Fruit fly (Drosophila melanogaster) whole organism, embryonic: ENCODE measurements around the gene CG31952.

ENCODE experiments used
- Asciz ChIP-seq: fragments of 200-800 bp; sonication (Bioruptor generic); optimal IDR thresholded peaks from 2 replicates; lab custom pipeline; 2017; ENCODE audit warnings: missing biosample characterization, mild to moderate bottlenecking, missing genetic modification characterization, missing genetic modification reagents
- Atf6 ChIP-seq: fragments of 200-800 bp; sonication (Bioruptor generic); IDR thresholded peaks from 2 replicates; pipeline ENCODE4 v1.3.6; 2022; ENCODE audit warnings: missing biosample characterization, missing genetic modification characterization
- Blimp-1 ChIP-seq: fragments of 200-800 bp; sonication (Bioruptor generic); optimal IDR thresholded peaks from 3 replicates; lab custom pipeline; 2018; ENCODE audit warnings: missing biosample characterization, missing genetic modification characterization, mild to moderate bottlenecking, moderate library complexity, missing genetic modification reagents
- CG10267 ChIP-seq: fragments of 200-800 bp; sonication (Bioruptor generic); optimal IDR thresholded peaks from 2 replicates; lab custom pipeline; 2018; ENCODE audit warnings: missing biosample characterization, mild to moderate bottlenecking, missing genetic modification characterization, moderate library complexity
- CG10321 ChIP-seq: fragments of 200-800 bp; sonication (Bioruptor generic); IDR thresholded peaks from 2 replicates; pipeline ENCODE4 v1.3.6; 2022; ENCODE audit warnings: missing biosample characterization, missing genetic modification characterization
- CG10431 ChIP-seq: fragments of 200-800 bp; sonication (Bioruptor generic); optimal IDR thresholded peaks from 3 replicates; lab custom pipeline; 2018; ENCODE audit warnings: missing biosample characterization, mild to moderate bottlenecking, missing genetic modification characterization
- CG10654 ChIP-seq: fragments of 200-800 bp; sonication (Bioruptor generic); optimal IDR thresholded peaks from 2 replicates; lab custom pipeline; 2016; ENCODE audit warnings: missing biosample characterization, missing genetic modification characterization
- CG12236 ChIP-seq: fragments of 200-800 bp; sonication (Bioruptor generic); optimal IDR thresholded peaks from 2 replicates; lab custom pipeline; 2016; ENCODE audit warnings: missing biosample characterization, missing genetic modification characterization
- CG14050 ChIP-seq: fragments of 200-800 bp; sonication (Bioruptor generic); IDR thresholded peaks from 3 replicates; pipeline ENCODE4 v1.3.6; 2022; ENCODE audit warnings: missing biosample characterization, missing genetic modification characterization
- CG15073 ChIP-seq: fragments of 200-800 bp; sonication (Bioruptor generic); optimal IDR thresholded peaks from 2 replicates; lab custom pipeline; 2016; ENCODE audit warnings: missing biosample characterization, missing genetic modification characterization
- CG1602 ChIP-seq: fragments of 200-800 bp; sonication (Bioruptor generic); optimal IDR thresholded peaks from 3 replicates; lab custom pipeline; 2016; ENCODE audit warnings: missing biosample characterization, missing genetic modification characterization
- CG17186 ChIP-seq: fragments of 200-800 bp; sonication (Bioruptor generic); optimal IDR thresholded peaks from 3 replicates; lab custom pipeline; 2017; ENCODE audit warnings: missing biosample characterization, missing genetic modification reagents, missing genetic modification characterization
- CG17802 ChIP-seq: fragments of 200-800 bp; sonication (Bioruptor generic); optimal IDR thresholded peaks from 2 replicates; lab custom pipeline; 2018; ENCODE audit warnings: missing biosample characterization, mild to moderate bottlenecking, missing genetic modification characterization, moderate library complexity
- CG2116 ChIP-seq: fragments of 200-800 bp; sonication (Bioruptor generic); optimal IDR thresholded peaks from 3 replicates; lab custom pipeline; 2018; ENCODE audit warnings: missing biosample characterization, mild to moderate bottlenecking, missing genetic modification characterization
- CG2129 ChIP-seq: fragments of 200-800 bp; sonication (Bioruptor generic); IDR thresholded peaks from 2 replicates; pipeline ENCODE4 v1.3.6; 2022; ENCODE audit warnings: missing biosample characterization, missing genetic modification characterization; ENCODE audit not compliant: partially characterized antibody
- CG2202 ChIP-seq: fragments of 200-800 bp; sonication (Bioruptor generic); optimal IDR thresholded peaks from 2 replicates; lab custom pipeline; 2018; ENCODE audit warnings: missing biosample characterization, mild to moderate bottlenecking, missing genetic modification characterization
- CG32532 ChIP-seq: fragments of 200-800 bp; sonication (Bioruptor generic); IDR thresholded peaks from 2 replicates; pipeline ENCODE4 v1.3.6; 2022; ENCODE audit warnings: missing biosample characterization, missing genetic modification characterization
- CG33557 ChIP-seq: fragments of 200-800 bp; sonication (Bioruptor generic); optimal IDR thresholded peaks from 2 replicates; lab custom pipeline; 2019; ENCODE audit warnings: missing biosample characterization, mild to moderate bottlenecking, missing genetic modification characterization, moderate library complexity
- CG3407 ChIP-seq: fragments of 200-800 bp; sonication (Bioruptor generic); optimal IDR thresholded peaks from 2 replicates; lab custom pipeline; 2018; ENCODE audit warnings: missing biosample characterization, mild to moderate bottlenecking, missing genetic modification characterization
- CG34376 ChIP-seq: fragments of 200-800 bp; sonication (Bioruptor generic); optimal IDR thresholded peaks from 2 replicates; lab custom pipeline; 2018; ENCODE audit warnings: missing biosample characterization, mild to moderate bottlenecking, missing genetic modification characterization
- CG4404 ChIP-seq: fragments of 200-800 bp; sonication (Bioruptor generic); IDR thresholded peaks from 2 replicates; pipeline ENCODE4 v1.3.6; 2022; ENCODE audit warnings: missing biosample characterization, missing genetic modification characterization
- CG4730 ChIP-seq: fragments of 200-800 bp; sonication (Bioruptor generic); IDR thresholded peaks from 2 replicates; pipeline ENCODE4 v1.3.6; 2022; ENCODE audit warnings: missing biosample characterization, missing genetic modification characterization
- CG7357 ChIP-seq: fragments of 200-800 bp; sonication (Bioruptor generic); IDR thresholded peaks from 3 replicates; pipeline ENCODE4 v1.3.6; 2022; ENCODE audit warnings: missing biosample characterization, missing genetic modification characterization
- CG8924 ChIP-seq: fragments of 200-800 bp; optimal IDR thresholded peaks from 3 replicates; lab custom pipeline; 2019; ENCODE audit warnings: missing biosample characterization, mild to moderate bottlenecking, missing genetic modification characterization, moderate library complexity
- Dfd ChIP-seq, 2 experiments: fragments of >200 bp; optimal IDR thresholded peaks; 2 replicates each; lab custom pipeline; 2017; ENCODE audit warnings: missing biosample characterization in 2 of 2, missing genetic modification characterization in 2 of 2
- Dip3 ChIP-seq: fragments of 200-800 bp; sonication (Bioruptor generic); optimal IDR thresholded peaks from 3 replicates; lab custom pipeline; 2016; ENCODE audit warnings: missing biosample characterization, missing genetic modification characterization
- Dll ChIP-seq: fragments of 200-800 bp; sonication (Bioruptor generic); IDR thresholded peaks from 4 replicates; pipeline ENCODE4 v1.3.6; 2022; ENCODE audit warnings: missing biosample characterization, missing genetic modification characterization; ENCODE audit not compliant: partially characterized antibody
- E2f1 ChIP-seq: fragments of 200-800 bp; sonication (Bioruptor generic); IDR thresholded peaks from 2 replicates; pipeline ENCODE4 v1.3.6; 2022; ENCODE audit warnings: missing biosample characterization, missing genetic modification characterization
- ERR ChIP-seq: fragments of 200-800 bp; sonication (Bioruptor generic); optimal IDR thresholded peaks from 2 replicates; lab custom pipeline; 2016; ENCODE audit warnings: missing biosample characterization, missing genetic modification characterization
- Elba2 ChIP-seq: fragments of 200-800 bp; sonication (Bioruptor generic); optimal IDR thresholded peaks from 3 replicates; lab custom pipeline; 2016; ENCODE audit warnings: missing biosample characterization, missing genetic modification characterization
- HLH3B ChIP-seq: fragments of 200-800 bp; sonication (Bioruptor generic); IDR thresholded peaks from 2 replicates; pipeline ENCODE4 v1.3.6; 2022; ENCODE audit warnings: missing biosample characterization, missing genetic modification characterization
- Max ChIP-seq: fragments of 200-800 bp; sonication (Bioruptor generic); optimal IDR thresholded peaks from 2 replicates; lab custom pipeline; 2016; ENCODE audit warnings: missing biosample characterization, mild to moderate bottlenecking, missing genetic modification characterization
- Mrtf ChIP-seq: fragments of 200-800 bp; sonication (Bioruptor generic); IDR thresholded peaks from 3 replicates; pipeline ENCODE4 v1.3.6; 2022; ENCODE audit warnings: missing biosample characterization, missing genetic modification characterization
- Oli ChIP-seq: fragments of 200-800 bp; sonication (Bioruptor generic); optimal IDR thresholded peaks from 2 replicates; lab custom pipeline; 2018; ENCODE audit warnings: missing biosample characterization, mild to moderate bottlenecking, missing genetic modification characterization, moderate library complexity
- Rx ChIP-seq: fragments of 200-800 bp; sonication (Bioruptor generic); IDR thresholded peaks from 2 replicates; pipeline ENCODE4 v1.3.6; 2022; ENCODE audit warnings: missing biosample characterization, missing genetic modification characterization
- Sry-β ChIP-seq: fragments of 200-800 bp; sonication (Bioruptor generic); optimal IDR thresholded peaks from 2 replicates; lab custom pipeline; 2018; ENCODE audit warnings: missing biosample characterization, mild to moderate bottlenecking, missing genetic modification characterization, moderate library complexity
- Taf1 ChIP-seq: fragments of 200-800 bp; sonication (Bioruptor generic); IDR thresholded peaks from 2 replicates; pipeline ENCODE4 v1.3.6; 2022; ENCODE audit warnings: missing biosample characterization, missing genetic modification characterization
- Xrp1 ChIP-seq: fragments of 200-800 bp; sonication (Bioruptor generic); IDR thresholded peaks from 2 replicates; pipeline ENCODE4 v1.3.6; 2022; ENCODE audit warnings: missing biosample characterization, missing genetic modification characterization
- bbx ChIP-seq: fragments of 200-800 bp; sonication (Bioruptor generic); IDR thresholded peaks from 2 replicates; pipeline ENCODE4 v1.3.6; 2022; ENCODE audit warnings: missing biosample characterization, missing genetic modification characterization; ENCODE audit not compliant: partially characterized antibody
- br ChIP-seq: fragments of >200 bp; optimal IDR thresholded peaks from 2 replicates; lab custom pipeline; 2017
- chn ChIP-seq: fragments of 200-800 bp; sonication (Bioruptor generic); optimal IDR thresholded peaks from 2 replicates; lab custom pipeline; 2016; ENCODE audit warnings: missing biosample characterization, missing genetic modification characterization
- dm ChIP-seq: fragments of 200-800 bp; sonication (Bioruptor generic); optimal IDR thresholded peaks from 3 replicates; lab custom pipeline; 2016; ENCODE audit warnings: missing biosample characterization, missing genetic modification characterization
- eyg ChIP-seq: fragments of 200-800 bp; sonication (Bioruptor generic); optimal IDR thresholded peaks from 3 replicates; lab custom pipeline; 2016; ENCODE audit warnings: missing biosample characterization, missing genetic modification characterization
- ftz-f1 ChIP-seq: fragments of 200-800 bp; sonication (Bioruptor generic); optimal IDR thresholded peaks from 2 replicates; lab custom pipeline; 2016; ENCODE audit warnings: missing biosample characterization, missing genetic modification characterization
- mirr ChIP-seq: fragments of 200-800 bp; sonication (Bioruptor generic); optimal IDR thresholded peaks from 3 replicates; lab custom pipeline; 2018; ENCODE audit warnings: missing biosample characterization, mild to moderate bottlenecking, missing genetic modification characterization
- onecut ChIP-seq: fragments of 200-800 bp; sonication (Bioruptor generic); IDR thresholded peaks from 2 replicates; pipeline ENCODE4 v1.3.6; 2022; ENCODE audit warnings: missing biosample characterization, missing genetic modification characterization
- pan ChIP-seq, 4 experiments: fragments of >200 bp in 3 of 4; fragments of 200-800 bp in 1 of 4; sonication (Bioruptor generic) in 1 of 4; optimal IDR thresholded peaks in 3 of 4; IDR thresholded peaks in 1 of 4; 2 replicates each; pipeline versions ENCODE4 v1.3.6 to Lab custom; 2017 to 2022; ENCODE audit warnings: missing biosample characterization in 2 of 4, missing genetic modification characterization in 2 of 4, mixed read lengths in 1 of 4
- seq ChIP-seq: fragments of 200-800 bp; sonication (Bioruptor generic); IDR thresholded peaks from 2 replicates; pipeline ENCODE4 v1.3.6; 2022; ENCODE audit warnings: missing biosample characterization, missing genetic modification characterization
- ssp ChIP-seq: fragments of 200-800 bp; sonication (Bioruptor generic); IDR thresholded peaks from 2 replicates; pipeline ENCODE4 v1.3.6; 2022; ENCODE audit warnings: missing biosample characterization, missing genetic modification characterization
- trh ChIP-seq: fragments of 200-800 bp; sonication (Bioruptor generic); optimal IDR thresholded peaks from 2 replicates; lab custom pipeline; 2016; ENCODE audit warnings: missing biosample characterization, missing genetic modification characterization
- tx ChIP-seq: fragments of 200-800 bp; sonication (Bioruptor generic); optimal IDR thresholded peaks from 2 replicates; lab custom pipeline; 2016; ENCODE audit warnings: missing biosample characterization, missing genetic modification characterization
- usp ChIP-seq: fragments of >200 bp; optimal IDR thresholded peaks from 2 replicates; lab custom pipeline; 2017; ENCODE audit warnings: missing biosample characterization, missing genetic modification characterization

CG31952 gene

DNA sequence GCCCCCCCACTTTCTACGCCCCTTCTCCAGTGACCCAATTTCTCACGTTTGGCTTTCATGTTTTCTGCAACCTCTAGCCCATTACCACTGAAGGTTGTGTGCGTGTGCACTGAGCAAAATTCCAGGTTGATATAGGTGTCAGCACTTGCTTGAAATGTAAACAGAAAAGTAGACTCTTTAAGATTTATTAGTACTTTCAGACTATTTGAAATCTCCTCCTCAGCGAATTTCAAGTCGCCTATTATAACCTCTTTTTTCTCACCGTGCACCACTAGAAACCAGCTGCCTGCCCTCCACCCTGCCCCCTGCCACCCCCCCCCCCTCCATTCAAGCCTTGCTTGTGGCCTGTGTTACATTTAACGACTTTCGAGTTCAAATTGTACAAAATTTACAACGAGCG, 18.6 kb downstream of the CG31952 start (continued):
- TF ChIP-seq Mrtf: peak; percentile 42; the same call in 1 of the 3 replicates
- peak; percentile 8 for TF ChIP-seq Asciz
- no peak for TF ChIP-seq mirr (GFP tag; lab: Kevin White, UChicago)
- TF ChIP-seq CG12236 (GFP tag; lab: Kevin White, UChicago): no peak
- TF ChIP-seq Oli (tag; lab: Kevin White, UChicago): peak; percentile 59
- peak; percentile 32 for TF ChIP-seq CG4404
- no peak for TF ChIP-seq ftz-f1
- TF ChIP-seq CG2202 (tag; lab: Kevin White, UChicago): no peak
- TF ChIP-seq br: no peak
- peak; percentile 54 for TF ChIP-seq Rx (GFP tag; lab: Robert Waterston, UW)
- TF ChIP-seq onecut (GFP tag; lab: Robert Waterston, UW): peak; percentile 59
- no peak for TF ChIP-seq seq (GFP tag; lab: Robert Waterston, UW)
- TF ChIP-seq CG15073 (GFP tag; lab: Kevin White, UChicago): no peak
- TF ChIP-seq ERR (GFP tag; lab: Kevin White, UChicago): no peak
- no peak for TF ChIP-seq dm (GFP tag; lab: Kevin White, UChicago)
- TF ChIP-seq CG10654 (GFP tag; lab: Kevin White, UChicago): peak; percentile 27
- no peak for TF ChIP-seq Elba2
- peak; percentile 2 for TF ChIP-seq CG1602 (GFP tag; lab: Kevin White, UChicago)
- TF ChIP-seq CG33557 (GFP tag; lab: Kevin White, UChicago): no peak
- TF ChIP-seq CG34376 (GFP tag; lab: Kevin White, UChicago): no peak
- no peak for TF ChIP-seq eyg (GFP tag; lab: Kevin White, UChicago)
- no peak for TF ChIP-seq CG2116
- no peak for TF ChIP-seq pan (optimal IDR thresholded peaks at IDR 0.05; lab: Kevin White, UChicago)
- peak in 1 of 2 experiments; percentile 45 for TF ChIP-seq pan (GFP tag; optimal IDR thresholded peaks at IDR 0.05 in 1 of 2, IDR thresholded peaks at IDR 0.05 in 1 of 2)
- TF ChIP-seq E2f1: peak; percentile 39; the same call in 1 of the 2 replicates
- no peak for TF ChIP-seq Sry-β (GFP tag; lab: Kevin White, UChicago)
- TF ChIP-seq CG14050 (GFP tag; lab: Robert Waterston, UW): 0 out of 3 replicates have a peak, but pooled peaks have one; percentile 23
- TF ChIP-seq CG17802: no peak
- TF ChIP-seq CG10321 (GFP tag; lab: Robert Waterston, UW): no peak
- peak; percentile 26 for TF ChIP-seq CG8924 (tag; lab: Kevin White, UChicago)
- TF ChIP-seq usp (GFP tag; lab: Kevin White, UChicago): no peak
- TF ChIP-seq HLH3B: peak; percentile 78
- no peak for TF ChIP-seq CG10431 (GFP tag; lab: Kevin White, UChicago)
- peak; percentile 19 for TF ChIP-seq CG10267 (tag; lab: Kevin White, UChicago)
- TF ChIP-seq Dip3 (GFP tag; lab: Kevin White, UChicago): no peak
- 0 out of 2 replicates have a peak, but pooled peaks have one; percentile 23 for TF ChIP-seq CG4730 (GFP tag; lab: Robert Waterston, UW)
- no peak for TF ChIP-seq Dll (GFP tag; lab: Robert Waterston, UW)
- TF ChIP-seq Xrp1 (GFP tag; lab: Robert Waterston, UW): peak; percentile 63
- TF ChIP-seq Max: no peak
- peak; percentile 9 for TF ChIP-seq chn (GFP tag; lab: Kevin White, UChicago)
- no peak for TF ChIP-seq bbx (GFP tag; lab: Robert Waterston, UW)
- TF ChIP-seq Taf1 (GFP tag; lab: Robert Waterston, UW): no peak
- TF ChIP-seq CG32532 (GFP tag; lab: Robert Waterston, UW): 0 out of 2 replicates have a peak, but pooled peaks have one; percentile 25
- TF ChIP-seq CG2129 (GFP tag; lab: Robert Waterston, UW): no peak
- peak; percentile 52 for TF ChIP-seq Blimp-1
- peak; percentile 53; the same call in 1 of the 2 replicates for TF ChIP-seq ssp (GFP tag; lab: Robert Waterston, UW)
- no peak for TF ChIP-seq trh (GFP tag; lab: Kevin White, UChicago)
- no peak for TF ChIP-seq Atf6 (GFP tag; lab: Robert Waterston, UW)
- no peak for TF ChIP-seq CG17186 (GFP tag; lab: Kevin White, UChicago)
- peak; percentile 35; the same call in 1 of the 3 replicates for TF ChIP-seq CG7357
- peak; percentile 22 for TF ChIP-seq CG3407 (GFP tag; lab: Kevin White, UChicago)
- TF ChIP-seq tx (GFP tag; lab: Kevin White, UChicago): no peak
- no peak for TF ChIP-seq Dfd (GFP tag; optimal IDR thresholded peaks at IDR 0.05; lab: Kevin White, UChicago)
